Fruit fly (Drosophila melanogaster) whole organism, wandering third instar larva: Measurements from ENCODE around the gene CG13403.

Experiments
- Dfd ChIP-seq: fragments of >200 bp; optimal IDR thresholded peaks from 2 replicates; lab custom pipeline; 2017; ENCODE audit warnings: missing biosample characterization, missing genetic modification characterization
- Hnf4 ChIP-seq: fragments of 200-800 bp; sonication (Bioruptor generic); optimal IDR thresholded peaks from 2 replicates; lab custom pipeline; 2016; ENCODE audit warnings: missing biosample characterization, mild to moderate bottlenecking, missing genetic modification characterization
- N ChIP-seq: fragments of >200 bp; optimal IDR thresholded peaks from 2 replicates; lab custom pipeline; 2018; ENCODE audit warnings: missing biosample characterization, missing external identifiers, missing genetic modification characterization
- OdsH ChIP-seq: fragments of 200-800 bp; sonication (Bioruptor generic); optimal IDR thresholded peaks from 2 replicates; lab custom pipeline; 2016; ENCODE audit warnings: missing biosample characterization, mild to moderate bottlenecking, missing genetic modification characterization
- Rel ChIP-seq, 2 experiments: fragments of 200-800 bp; sonication (Bioruptor generic) in 1 of 2; optimal IDR thresholded peaks; 2 replicates in 1 of 2; 3 replicates in 1 of 2; lab custom pipeline; 2016 to 2019; ENCODE audit warnings: mild to moderate bottlenecking in 2 of 2, missing biosample characterization in 2 of 2, missing genetic modification characterization in 2 of 2, moderate library complexity in 1 of 2
- ey ChIP-seq: fragments of 200-800 bp; sonication (Bioruptor generic); optimal IDR thresholded peaks from 2 replicates; lab custom pipeline; 2016; ENCODE audit warnings: missing biosample characterization, missing genetic modification characterization
- foxo ChIP-seq, 2 experiments: fragments of 200-800 bp; sonication (Bioruptor generic); optimal IDR thresholded peaks; 2 replicates in 1 of 2; 3 replicates in 1 of 2; lab custom pipeline; 2016 to 2017; ENCODE audit warnings: missing biosample characterization in 2 of 2, missing genetic modification characterization in 2 of 2
- h ChIP-seq: fragments of 200-800 bp; sonication (Bioruptor generic); optimal IDR thresholded peaks from 3 replicates; lab custom pipeline; 2016; ENCODE audit warnings: missing biosample characterization, mild to moderate bottlenecking, missing genetic modification characterization
- rgr ChIP-seq: fragments of 200-800 bp; sonication (Bioruptor generic); optimal IDR thresholded peaks from 3 replicates; lab custom pipeline; 2016; ENCODE audit warnings: missing biosample characterization, mild to moderate bottlenecking, missing genetic modification characterization

- TF ChIP-seq h (GFP tag; lab: Kevin White, UChicago): no peak
- TF ChIP-seq rgr (GFP tag; lab: Kevin White, UChicago): no peak
- no peak for TF ChIP-seq foxo (GFP tag; optimal IDR thresholded peaks at IDR 0.05; lab: Kevin White, UChicago)
- no peak for TF ChIP-seq OdsH (GFP tag; lab: Kevin White, UChicago)
- no peak for TF ChIP-seq Rel (GFP tag; optimal IDR thresholded peaks at IDR 0.05; lab: Kevin White, UChicago)
- no peak for TF ChIP-seq Rel (tag; optimal IDR thresholded peaks at IDR 0.05; lab: Kevin White, UChicago)
- no peak for TF ChIP-seq N (GFP tag; lab: Kevin White, UChicago)
- TF ChIP-seq ey (GFP tag; lab: Kevin White, UChicago): no peak
- no peak for TF ChIP-seq Dfd (GFP tag; lab: Kevin White, UChicago)
- no peak for TF ChIP-seq Hnf4 (GFP tag; lab: Kevin White, UChicago)
Measured at dm6 chrX:14216844-14217243, 25.0 kb upstream of the CG13403 start.
